Fruit fly (Drosophila melanogaster) whole organism, embryonic: Measurements from ENCODE around the gene CG46310.

Source experiments
- Atf6 ChIP-seq: fragments of 200-800 bp; sonication (Bioruptor generic); IDR thresholded peaks from 2 replicates; pipeline ENCODE4 v1.3.6; 2022; ENCODE audit warnings: missing biosample characterization, missing genetic modification characterization
- CG10431 ChIP-seq: fragments of 200-800 bp; sonication (Bioruptor generic); optimal IDR thresholded peaks from 3 replicates; lab custom pipeline; 2018; ENCODE audit warnings: missing biosample characterization, mild to moderate bottlenecking, missing genetic modification characterization
- CG11093 ChIP-seq: fragments of 200-800 bp; sonication (Bioruptor generic); IDR thresholded peaks from 3 replicates; pipeline ENCODE4 v1.3.6; 2022; ENCODE audit warnings: missing biosample characterization, missing genetic modification characterization
- CG11504 ChIP-seq: fragments of 200-800 bp; sonication (Bioruptor generic); optimal IDR thresholded peaks from 3 replicates; lab custom pipeline; 2019; ENCODE audit warnings: missing biosample characterization, mild to moderate bottlenecking, missing genetic modification characterization, moderate library complexity
- CG12391 ChIP-seq: fragments of 200-800 bp; sonication (Bioruptor generic); optimal IDR thresholded peaks from 3 replicates; lab custom pipeline; 2018; ENCODE audit warnings: missing biosample characterization, mild to moderate bottlenecking, missing genetic modification characterization, moderate library complexity
- CG12659 ChIP-seq: fragments of 200-800 bp; sonication (Bioruptor generic); optimal IDR thresholded peaks from 3 replicates; lab custom pipeline; 2017; ENCODE audit warnings: mild to moderate bottlenecking, missing biosample characterization, missing genetic modification reagents, missing genetic modification characterization
- CG13894 ChIP-seq: fragments of 200-800 bp; sonication (Bioruptor generic); optimal IDR thresholded peaks from 3 replicates; lab custom pipeline; 2018; ENCODE audit warnings: missing biosample characterization, mild to moderate bottlenecking, missing genetic modification characterization, moderate library complexity
- CG14965 ChIP-seq: fragments of 200-800 bp; sonication (Bioruptor generic); optimal IDR thresholded peaks from 2 replicates; lab custom pipeline; 2016; ENCODE audit warnings: missing biosample characterization, missing genetic modification characterization, borderline replicate concordance
- CG15479 ChIP-seq: fragments of 200-800 bp; sonication (Bioruptor generic); optimal IDR thresholded peaks from 3 replicates; lab custom pipeline; 2019; ENCODE audit warnings: missing biosample characterization, mild to moderate bottlenecking, missing genetic modification characterization, moderate library complexity
- CG1603 ChIP-seq: fragments of 200-800 bp; sonication (Bioruptor generic); optimal IDR thresholded peaks from 2 replicates; lab custom pipeline; 2019; ENCODE audit warnings: missing biosample characterization, mild to moderate bottlenecking, missing genetic modification characterization, moderate library complexity
- CG17186 ChIP-seq: fragments of 200-800 bp; sonication (Bioruptor generic); optimal IDR thresholded peaks from 3 replicates; lab custom pipeline; 2017; ENCODE audit warnings: missing biosample characterization, missing genetic modification reagents, missing genetic modification characterization
- CG18011 ChIP-seq: fragments of 200-800 bp; sonication (Bioruptor generic); optimal IDR thresholded peaks from 2 replicates; lab custom pipeline; 2017; ENCODE audit warnings: missing biosample characterization, missing genetic modification characterization, mild to moderate bottlenecking, moderate library complexity, missing genotype
- CG31365 ChIP-seq: fragments of 200-800 bp; sonication (Bioruptor generic); optimal IDR thresholded peaks from 2 replicates; lab custom pipeline; 2018; ENCODE audit warnings: missing biosample characterization, mild to moderate bottlenecking, missing genetic modification characterization
- CG33213 ChIP-seq: fragments of 200-800 bp; sonication (Bioruptor generic); optimal IDR thresholded peaks from 3 replicates; lab custom pipeline; 2016; ENCODE audit warnings: missing biosample characterization, missing genetic modification characterization
- CG6683 ChIP-seq: fragments of 200-800 bp; sonication (Bioruptor generic); optimal IDR thresholded peaks from 2 replicates; lab custom pipeline; 2017; ENCODE audit warnings: missing biosample characterization, mild to moderate bottlenecking, missing genetic modification characterization, missing genetic modification reagents
- CG8478 ChIP-seq: fragments of >200 bp; optimal IDR thresholded peaks from 2 replicates; lab custom pipeline; 2018
- CG9437 ChIP-seq: fragments of 200-800 bp; sonication (Bioruptor generic); optimal IDR thresholded peaks from 2 replicates; lab custom pipeline; 2018; ENCODE audit warnings: missing biosample characterization, mild to moderate bottlenecking, missing genetic modification characterization
- Camta ChIP-seq: fragments of 200-800 bp; sonication (Bioruptor generic); optimal IDR thresholded peaks from 2 replicates; lab custom pipeline; 2016; ENCODE audit warnings: missing biosample characterization, missing genetic modification characterization
- CrebB ChIP-seq: fragments of 200-800 bp; sonication (Bioruptor generic); optimal IDR thresholded peaks from 3 replicates; lab custom pipeline; 2018; ENCODE audit warnings: missing biosample characterization, mild to moderate bottlenecking, missing genetic modification characterization
- ERR ChIP-seq: fragments of 200-800 bp; sonication (Bioruptor generic); optimal IDR thresholded peaks from 2 replicates; lab custom pipeline; 2016; ENCODE audit warnings: missing biosample characterization, missing genetic modification characterization
- HLH3B ChIP-seq: fragments of 200-800 bp; sonication (Bioruptor generic); IDR thresholded peaks from 2 replicates; pipeline ENCODE4 v1.3.6; 2022; ENCODE audit warnings: missing biosample characterization, missing genetic modification characterization
- Hey ChIP-seq: fragments of 200-800 bp; sonication (Bioruptor generic); optimal IDR thresholded peaks from 3 replicates; lab custom pipeline; 2018; ENCODE audit warnings: missing biosample characterization, mild to moderate bottlenecking, missing genetic modification characterization
- Hmx ChIP-seq: fragments of 200-800 bp; sonication (Bioruptor generic); optimal IDR thresholded peaks from 2 replicates; lab custom pipeline; 2016; ENCODE audit warnings: missing biosample characterization, missing genetic modification characterization
- Lim3 ChIP-seq: fragments of 200-800 bp; sonication (Bioruptor generic); IDR thresholded peaks from 2 replicates; pipeline ENCODE4 v1.3.6; 2022; ENCODE audit warnings: missing biosample characterization, missing genetic modification characterization
- Med ChIP-seq: fragments of 200-800 bp; sonication (Bioruptor generic); peaks from one replicate; lab custom pipeline; 2016; ENCODE audit warnings: missing biosample characterization, missing genetic modification characterization, mild to moderate bottlenecking, inconsistent platforms, moderate library complexity
- Meics ChIP-seq: fragments of 200-800 bp; sonication (Bioruptor generic); optimal IDR thresholded peaks from 2 replicates; lab custom pipeline; 2017; ENCODE audit warnings: missing biosample characterization, mild to moderate bottlenecking, missing genetic modification characterization
- Opbp ChIP-seq: fragments of 200-800 bp; sonication (Bioruptor generic); IDR thresholded peaks from 3 replicates; pipeline ENCODE4 v1.3.6; 2022; ENCODE audit warnings: missing biosample characterization, missing genetic modification characterization; ENCODE audit not compliant: partially characterized antibody
- Rx ChIP-seq: fragments of 200-800 bp; sonication (Bioruptor generic); IDR thresholded peaks from 2 replicates; pipeline ENCODE4 v1.3.6; 2022; ENCODE audit warnings: missing biosample characterization, missing genetic modification characterization
- Scr ChIP-seq: fragments of 200-800 bp; sonication (Bioruptor generic); IDR thresholded peaks from 2 replicates; pipeline ENCODE4 v1.3.6; 2022; ENCODE audit warnings: missing biosample characterization, missing genetic modification characterization; ENCODE audit not compliant: partially characterized antibody
- Side ChIP-seq: fragments of 200-800 bp; sonication (Bioruptor generic); optimal IDR thresholded peaks from 2 replicates; lab custom pipeline; 2016; ENCODE audit warnings: missing biosample characterization, missing genetic modification characterization
- abd-A ChIP-seq: fragments of 200-800 bp; sonication (Bioruptor generic); optimal IDR thresholded peaks from 3 replicates; lab custom pipeline; 2019; ENCODE audit warnings: missing biosample characterization, mild to moderate bottlenecking, missing genetic modification characterization, moderate library complexity
- bcd ChIP-seq: fragments of 200-800 bp; sonication (Bioruptor generic); optimal IDR thresholded peaks from 2 replicates; lab custom pipeline; 2017; ENCODE audit warnings: missing biosample characterization, mild to moderate bottlenecking, missing genetic modification characterization
- danr ChIP-seq: fragments of 200-800 bp; sonication (Bioruptor generic); IDR thresholded peaks from 2 replicates; pipeline ENCODE4 v1.3.6; 2022; ENCODE audit warnings: missing biosample characterization, missing genetic modification characterization
- dimm ChIP-seq: fragments of 200-800 bp; sonication (Bioruptor generic); IDR thresholded peaks from 2 replicates; pipeline ENCODE4 v1.3.6; 2022; ENCODE audit warnings: missing biosample characterization, missing genetic modification characterization
- dpn ChIP-seq, 2 experiments: fragments of 200-800 bp; sonication (Bioruptor generic); optimal IDR thresholded peaks; 3 replicates each; lab custom pipeline; 2016; ENCODE audit warnings: missing biosample characterization in 2 of 2, missing genetic modification characterization in 2 of 2
- eyg ChIP-seq: fragments of 200-800 bp; sonication (Bioruptor generic); optimal IDR thresholded peaks from 3 replicates; lab custom pipeline; 2016; ENCODE audit warnings: missing biosample characterization, missing genetic modification characterization
- gcm2 ChIP-seq: fragments of 200-800 bp; sonication (Bioruptor generic); optimal IDR thresholded peaks from 2 replicates; lab custom pipeline; 2016; ENCODE audit warnings: missing biosample characterization, missing genetic modification characterization
- gsb-n ChIP-seq: fragments of 200-800 bp; sonication (Bioruptor generic); optimal IDR thresholded peaks from 3 replicates; lab custom pipeline; 2018; ENCODE audit warnings: missing biosample characterization, mild to moderate bottlenecking, missing genetic modification characterization
- her ChIP-seq: fragments of 200-800 bp; sonication (Bioruptor generic); optimal IDR thresholded peaks from 2 replicates; lab custom pipeline; 2016; ENCODE audit warnings: missing biosample characterization, missing genetic modification characterization
- hkb ChIP-seq, 2 experiments: fragments of 200-800 bp in 1 of 2; fragments of >200 bp in 1 of 2; sonication (Bioruptor generic) in 1 of 2; IDR thresholded peaks in 1 of 2; optimal IDR thresholded peaks in 1 of 2; 2 replicates each; pipeline versions ENCODE4 v1.3.6 to Lab custom; 2017 to 2022; ENCODE audit warnings: missing biosample characterization in 1 of 2, missing genetic modification characterization in 1 of 2
- ind ChIP-seq: fragments of 200-800 bp; sonication (Bioruptor generic); optimal IDR thresholded peaks from 3 replicates; lab custom pipeline; 2016; ENCODE audit warnings: missing biosample characterization, missing genetic modification characterization
- lbe ChIP-seq: fragments of 200-800 bp; sonication (Bioruptor generic); optimal IDR thresholded peaks from 2 replicates; lab custom pipeline; 2016; ENCODE audit warnings: missing biosample characterization, mild to moderate bottlenecking, missing genetic modification characterization
- lilli ChIP-seq: fragments of 200-800 bp; sonication (Bioruptor generic); optimal IDR thresholded peaks from 3 replicates; lab custom pipeline; 2016; ENCODE audit warnings: missing biosample characterization, missing genetic modification characterization
- org-1 ChIP-seq: fragments of 200-800 bp; sonication (Bioruptor generic); optimal IDR thresholded peaks from 2 replicates; lab custom pipeline; 2017; ENCODE audit warnings: missing biosample characterization, missing genetic modification characterization
- otp ChIP-seq: fragments of 200-800 bp; sonication (Bioruptor generic); IDR thresholded peaks from 3 replicates; pipeline ENCODE4, ENCODE4 v1.3.6; 2022; ENCODE audit warnings: missing biosample characterization, missing genetic modification characterization
- peb ChIP-seq: fragments of 200-800 bp; sonication (Bioruptor generic); IDR thresholded peaks from 2 replicates; pipeline ENCODE4 v1.3.6; 2022; ENCODE audit warnings: missing biosample characterization, missing genetic modification characterization
- pita ChIP-seq: fragments of 200-800 bp; sonication (Bioruptor generic); optimal IDR thresholded peaks from 2 replicates; lab custom pipeline; 2017; ENCODE audit warnings: missing biosample characterization, mild to moderate bottlenecking, missing genetic modification characterization
- pum ChIP-seq: fragments of 200-800 bp; sonication (Bioruptor generic); optimal IDR thresholded peaks from 2 replicates; lab custom pipeline; 2016; ENCODE audit warnings: missing biosample characterization, missing genetic modification characterization
- vvl ChIP-seq: fragments of 200-800 bp; sonication (Bioruptor generic); IDR thresholded peaks from 2 replicates; pipeline ENCODE4 v1.3.6; 2022; ENCODE audit warnings: missing biosample characterization, missing genetic modification characterization
- wor ChIP-seq: fragments of 200-800 bp; sonication (Bioruptor generic); IDR thresholded peaks from 2 replicates; pipeline ENCODE4 v1.3.6; 2022; ENCODE audit warnings: missing biosample characterization, missing genetic modification characterization

The CG46310 gene

DNA sequence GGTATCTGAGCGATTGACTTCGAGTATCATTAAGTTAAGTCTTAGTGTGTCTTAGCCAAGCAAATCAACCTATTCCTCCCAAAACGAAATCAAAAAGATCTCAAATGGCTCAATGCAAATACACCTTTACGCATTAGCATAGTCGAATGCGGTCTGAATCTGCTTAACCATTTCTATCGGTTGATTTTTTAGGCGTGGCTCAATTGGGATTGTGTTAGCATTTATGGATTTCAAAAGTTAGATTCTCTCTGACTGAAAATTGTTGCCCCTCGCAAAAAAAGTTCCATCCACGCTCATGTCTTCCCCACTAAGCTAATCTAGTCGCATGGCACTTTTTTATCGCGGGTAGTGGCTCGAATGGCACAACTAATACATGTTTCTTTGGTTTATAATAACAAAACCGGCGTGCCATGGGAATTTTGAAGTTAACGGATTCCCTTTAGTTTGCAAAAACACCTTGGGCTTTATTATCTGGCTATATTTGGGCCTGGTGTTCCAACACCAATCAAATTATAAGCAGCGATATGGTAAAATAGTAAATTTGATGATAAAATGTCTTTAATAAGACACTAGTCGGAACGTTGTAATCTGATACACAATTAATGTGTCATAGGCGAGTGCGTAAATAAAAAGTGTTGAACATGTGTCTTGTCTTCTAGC, 55.1 kb downstream of the CG46310 start (continued):
- TF ChIP-seq Side (GFP tag; lab: Kevin White, UChicago) (peak; percentile 37), HLH3B (GFP tag; lab: Robert Waterston, UW) (no peak), otp (GFP tag; lab: Robert Waterston, UW) (no peak), dpn (GFP tag; optimal IDR thresholded peaks at IDR 0.05; lab: Kevin White, UChicago) (peak in 1 of 2 experiments; percentile 10), org-1 (GFP tag; lab: Kevin White, UChicago) (peak; percentile 26), CG17186 (no peak), Camta (GFP tag; lab: Kevin White, UChicago) (no peak), CG13894 (peak; percentile 47), peb (GFP tag; lab: Robert Waterston, UW) (no peak), Scr (GFP tag; lab: Robert Waterston, UW) (no peak), CG11093 (GFP tag; lab: Robert Waterston, UW) (no peak), abd-A (tag; lab: Kevin White, UChicago) (peak; percentile 26), Meics (peak; percentile 65), CG11504 (tag; lab: Kevin White, UChicago) (no peak), eyg (peak; percentile 17), ind (GFP tag; lab: Kevin White, UChicago) (peak; percentile 43), CG15479 (no peak), CG12659 (GFP tag; lab: Kevin White, UChicago) (no peak), lilli (GFP tag; lab: Kevin White, UChicago) (peak; percentile 54), CG10431 (no peak), CrebB (no peak), Lim3 (GFP tag; lab: Robert Waterston, UW) (no peak), bcd (GFP tag; lab: Kevin White, UChicago) (peak; percentile 33), vvl (GFP tag; lab: Robert Waterston, UW) (peak; percentile 71; the same call in 1 of the 2 replicates), dimm (GFP tag; lab: Robert Waterston, UW) (no peak), her (GFP tag; lab: Kevin White, UChicago) (peak; percentile 42), hkb (optimal IDR thresholded peaks at IDR 0.05; lab: Kevin White, UChicago) (no peak), hkb (GFP tag; IDR thresholded peaks at IDR 0.05; lab: Robert Waterston, UW) (no peak), Opbp (GFP tag; lab: Robert Waterston, UW) (no peak), gsb-n (tag; lab: Kevin White, UChicago) (no peak), CG8478 (lab: Kevin White, UChicago) (no peak), CG31365 (tag; lab: Kevin White, UChicago) (peak; percentile 29), CG14965 (no peak), wor (no peak), CG1603 (no peak), Med (GFP tag; lab: Kevin White, UChicago) (peak; percentile 89), ERR (peak; percentile 6), gcm2 (GFP tag; lab: Kevin White, UChicago) (no peak), CG9437 (no peak), CG12391 (no peak), Hey (no peak), lbe (GFP tag; lab: Kevin White, UChicago) (no peak), Rx (no peak), pita (no peak), CG6683 (no peak), CG33213 (no peak), Hmx (GFP tag; lab: Kevin White, UChicago) (no peak), danr (GFP tag; lab: Robert Waterston, UW) (no peak), pum (GFP tag; lab: Kevin White, UChicago) (no peak), Atf6 (GFP tag; lab: Robert Waterston, UW) (peak; percentile 44; the same call in 1 of the 2 replicates), CG18011 (GFP tag; lab: Kevin White, UChicago) (no peak)
